Fruit fly (Drosophila melanogaster) whole organism, adult: ENCODE measurements around the gene CG14879.

Experiments
- Mnt ChIP-seq: fragments of 200-800 bp; sonication (Bioruptor generic); optimal IDR thresholded peaks from 2 replicates; lab custom pipeline; 2016; ENCODE audit warnings: missing biosample characterization, mild to moderate bottlenecking, missing genetic modification characterization
- kay ChIP-seq: fragments of 200-800 bp; sonication (Bioruptor generic); peaks from one replicate; lab custom pipeline; 2016; ENCODE audit warnings: missing biosample characterization, missing genetic modification characterization, borderline replicate concordance
- tj ChIP-seq: fragments of 200-800 bp; sonication (Bioruptor generic); optimal IDR thresholded peaks from 3 replicates; lab custom pipeline; 2017; ENCODE audit warnings: missing biosample characterization, mild to moderate bottlenecking, missing genetic modification characterization, moderate library complexity
- toe ChIP-seq: fragments of 200-800 bp; sonication (Bioruptor generic); optimal IDR thresholded peaks from 2 replicates; lab custom pipeline; 2016; ENCODE audit warnings: missing biosample characterization, missing genetic modification characterization

DNA sequence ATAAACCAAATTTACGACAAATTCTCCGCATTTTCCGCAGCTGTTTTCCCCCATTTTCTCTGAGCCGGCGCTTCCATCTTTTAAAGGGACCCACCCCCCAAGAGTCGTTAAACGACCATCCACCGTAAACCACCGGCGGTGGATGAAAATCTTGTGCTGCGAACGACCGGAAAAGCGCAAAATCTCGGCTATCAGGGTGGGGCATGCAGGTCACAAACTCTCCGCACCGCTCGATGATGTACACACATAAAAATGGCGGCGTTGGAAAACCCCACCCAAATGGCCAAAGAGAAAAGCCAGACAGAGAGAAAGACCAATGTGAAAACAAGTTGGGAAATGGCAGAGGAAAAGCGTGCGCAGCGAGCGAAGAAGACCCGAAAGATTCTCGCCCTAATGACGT is 36.6 kb upstream of the CG14879 start:
- TF ChIP-seq Mnt (GFP tag; lab: Kevin White, UChicago) (no peak), kay (GFP tag; lab: Kevin White, UChicago) (no peak), toe (GFP tag; lab: Kevin White, UChicago) (no peak), tj (no peak)
